Fruit fly (Drosophila melanogaster): ENCODE results near the gene CG42613.
A peak's percentile ranks its signal among the peaks of the same experiment; 100 is the strongest.

The CG42613 gene

DNA sequence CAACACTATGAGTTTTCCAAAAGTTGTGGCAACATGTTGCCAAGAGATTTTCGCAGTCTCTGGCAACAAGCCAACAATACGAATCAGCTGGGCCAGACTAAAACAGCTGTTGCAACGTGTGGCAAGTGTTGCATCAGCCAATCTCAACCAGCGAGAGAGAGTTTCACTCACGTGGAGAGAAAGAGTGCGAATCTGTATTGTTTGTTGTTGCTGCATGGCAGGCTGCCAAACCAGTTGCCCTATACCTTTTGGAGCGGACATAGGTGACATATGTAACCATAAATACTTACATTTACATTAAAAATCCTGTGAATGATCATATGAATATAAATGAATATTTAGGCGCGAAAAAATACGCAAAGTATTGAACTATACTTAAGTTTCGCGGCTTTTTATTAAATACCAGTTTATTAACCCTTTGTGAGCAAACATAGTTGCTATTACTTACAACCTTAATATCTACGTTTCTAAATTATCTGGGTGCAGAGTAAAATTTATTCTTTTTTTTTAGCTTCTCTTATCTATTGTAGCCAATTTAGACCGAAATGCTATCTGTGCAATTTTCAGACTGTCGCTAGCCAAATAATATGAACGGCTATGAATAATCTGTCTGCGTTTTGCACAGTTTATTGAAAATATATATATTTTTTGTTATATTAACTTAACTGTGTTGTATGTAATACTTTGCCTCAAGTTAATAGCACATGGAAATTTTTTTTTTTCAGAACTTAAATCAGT lies 15.0 kb upstream of the CG42613 start:
- TF ChIP-seq mam (GFP tag; optimal IDR thresholded peaks at IDR 0.05) (no peak), CG31441 (GFP tag; IDR thresholded peaks at IDR 0.05) (peak; percentile 32; the same call in 1 of the 2 replicates), Hmx (GFP tag; optimal IDR thresholded peaks at IDR 0.05) (peak; percentile 39), Xbp1 (GFP tag; optimal IDR thresholded peaks at IDR 0.05) (peak; percentile 24), tio (GFP tag; optimal IDR thresholded peaks at IDR 0.05) (peak; percentile 55), NC2α (GFP tag; optimal IDR thresholded peaks at IDR 0.05) (no peak), kni (GFP tag; optimal IDR thresholded peaks at IDR 0.05) (no peak), corto (GFP tag; optimal IDR thresholded peaks at IDR 0.05) (no peak), toy (GFP tag; IDR thresholded peaks at IDR 0.05) (no peak), tin (GFP tag; optimal IDR thresholded peaks at IDR 0.05) (no peak), sna (GFP tag; IDR thresholded peaks at IDR 0.05; ENCODE audit: partially characterized antibody) (peak; percentile 1; the same call in 1 of the 2 replicates), pnt (GFP tag; optimal IDR thresholded peaks at IDR 0.05) (no peak), Sox100B (GFP tag; optimal IDR thresholded peaks at IDR 0.05) (peak; percentile 37), pita (GFP tag; optimal IDR thresholded peaks at IDR 0.05) (no peak), az2 (GFP tag; optimal IDR thresholded peaks at IDR 0.05) (peak; percentile 9), CG11560 (tag; IDR thresholded peaks at IDR 0.05) (no peak), HLH3B (GFP tag; IDR thresholded peaks at IDR 0.05) (no peak), hbn (GFP tag; IDR thresholded peaks at IDR 0.05; ENCODE audit: partially characterized antibody) (no peak), Oli (tag; optimal IDR thresholded peaks at IDR 0.05) (peak; percentile 45), schlank (tag; optimal IDR thresholded peaks at IDR 0.05) (no peak), CG30431 (GFP tag; optimal IDR thresholded peaks at IDR 0.05) (peak; percentile 14), dan (GFP tag; IDR thresholded peaks at IDR 0.05) (no peak), CG17361 (GFP tag; IDR thresholded peaks at IDR 0.05) (peak; percentile 75), CG34422 (GFP tag; IDR thresholded peaks at IDR 0.05) (0 out of 3 replicates have a peak, but pooled peaks have one; percentile 27), Hr39 (optimal IDR thresholded peaks at IDR 0.05) (no peak), ind (GFP tag; optimal IDR thresholded peaks at IDR 0.05) (no peak), CG7786 (GFP tag; optimal IDR thresholded peaks at IDR 0.05) (no peak), gcm2 (GFP tag; optimal IDR thresholded peaks at IDR 0.05) (no peak), CG7839 (tag; optimal IDR thresholded peaks at IDR 0.05) (peak; percentile 14), CG1603 (tag; optimal IDR thresholded peaks at IDR 0.05) (peak; percentile 30), CG11504 (tag; optimal IDR thresholded peaks at IDR 0.05) (peak; percentile 99), Sox102F (GFP tag; optimal IDR thresholded peaks at IDR 0.05) (peak; percentile 30), Bteb2 (GFP tag; optimal IDR thresholded peaks at IDR 0.05) (no peak), CG1233 (GFP tag; optimal IDR thresholded peaks at IDR 0.05) (no peak), Dll (GFP tag; IDR thresholded peaks at IDR 0.05; ENCODE audit: partially characterized antibody) (0 out of 4 replicates have a peak, but pooled peaks have one; percentile 16), Ravus (GFP tag; IDR thresholded peaks at IDR 0.05) (no peak; the same call in 1 of the 2 replicates), CG9932 (GFP tag; IDR thresholded peaks at IDR 0.05) (peak; percentile 14; the same call in 1 of the 2 replicates), CG16815 (GFP tag; optimal IDR thresholded peaks at IDR 0.05) (peak; percentile 13), so (GFP tag; IDR thresholded peaks at IDR 0.05) (0 out of 3 replicates have a peak, but pooled peaks have one; percentile 18), CG6813 (GFP tag; optimal IDR thresholded peaks at IDR 0.05) (no peak), CG11695 (GFP tag; IDR thresholded peaks at IDR 0.05) (0 out of 3 replicates have a peak, but pooled peaks have one; percentile 23), Hey (tag; optimal IDR thresholded peaks at IDR 0.05) (no peak), CG34376 (GFP tag; optimal IDR thresholded peaks at IDR 0.05) (no peak), abd-A (tag; optimal IDR thresholded peaks at IDR 0.05) (no peak), fu2 (GFP tag; optimal IDR thresholded peaks at IDR 0.05) (no peak), chinmo (GFP tag; IDR thresholded peaks at IDR 0.05; ENCODE audit: partially characterized antibody) (peak; percentile 46; the same call in 1 of the 4 replicates), CG2678 (tag; optimal IDR thresholded peaks at IDR 0.05) (no peak), lola (GFP tag; optimal IDR thresholded peaks at IDR 0.05) (peak in 1 of 3 experiments; percentile 21), yki (optimal IDR thresholded peaks at IDR 0.05) (no peak)
